Worm (Caenorhabditis elegans) whole organism, late embryonic: ENCODE measurements around the gene Y46G5A.47.

Experiments
- C08G9.2 ChIP-seq: sonication (generic microtip); optimal IDR thresholded peaks from 2 replicates; lab custom pipeline; 2016; ENCODE audit warnings: mild to moderate bottlenecking, missing genetic modification characterization, moderate library complexity, missing compliant biosample characterization
- ceh-24 ChIP-seq: sonication (generic microtip); optimal IDR thresholded peaks from 2 replicates; lab custom pipeline; 2016; ENCODE audit warnings: mild to moderate bottlenecking, missing genetic modification characterization, missing compliant biosample characterization
- fkh-10 ChIP-seq: fragments of 150-350 bp; optimal IDR thresholded peaks from 2 replicates; lab custom pipeline; 2014; ENCODE audit warnings: missing biosample characterization, missing genetic modification reagents, missing genetic modification characterization
- nhr-232 ChIP-seq: sonication (generic microtip); optimal IDR thresholded peaks from 2 replicates; lab custom pipeline; 2016; ENCODE audit warnings: missing genetic modification characterization, missing compliant biosample characterization

ce11 chrII:12776379-12776778 is 28.7 kb downstream of the Y46G5A.47 start, which contains the start of gene Y46G5A.34:
- TF ChIP-seq fkh-10 (GFP tag; lab: Kevin White, UChicago), result no peak
- TF ChIP-seq C08G9.2 (tag; lab: Kevin White, UChicago), result no peak
- no peak for TF ChIP-seq ceh-24 (tag; lab: Kevin White, UChicago)
- no peak for TF ChIP-seq nhr-232
